Worm (Caenorhabditis elegans) whole organism, late embryonic: Measurements from ENCODE around the gene T19H12.3.

ENCODE experiments used
- ama-1 ChIP-seq: fragments of 150-350 bp; optimal IDR thresholded peaks from 2 replicates; lab custom pipeline; 2014
- che-1 ChIP-seq: sonication (generic microtip); optimal IDR thresholded peaks from 2 replicates; lab custom pipeline; 2016; ENCODE audit warnings: mild to moderate bottlenecking, missing genetic modification characterization, missing compliant biosample characterization
- dmd-4 ChIP-seq: sonication (generic microtip); optimal IDR thresholded peaks from 2 replicates; lab custom pipeline; 2016; ENCODE audit warnings: borderline replicate concordance, missing genetic modification characterization, missing compliant biosample characterization
- elt-2 ChIP-seq: sonication (generic microtip); optimal IDR thresholded peaks from 2 replicates; lab custom pipeline; 2016; ENCODE audit warnings: missing genetic modification reagents, missing genetic modification characterization, missing compliant biosample characterization
- elt-4 ChIP-seq: sonication (generic microtip); optimal IDR thresholded peaks from 2 replicates; lab custom pipeline; 2016; ENCODE audit warnings: missing genetic modification characterization, missing compliant biosample characterization
- lin-11 ChIP-seq: fragments of 200-800 bp; sonication (Bioruptor generic); optimal IDR thresholded peaks from 2 replicates; lab custom pipeline; 2018; ENCODE audit warnings: mild to moderate bottlenecking, missing genetic modification characterization, missing compliant biosample characterization
- nfya-1 ChIP-seq: sonication (generic microtip); optimal IDR thresholded peaks from 2 replicates; lab custom pipeline; 2017; ENCODE audit warnings: missing genetic modification characterization, mild to moderate bottlenecking, missing compliant biosample characterization, antibody characterized with exemption, moderate library complexity
- pag-3 ChIP-seq: sonication (generic microtip); optimal IDR thresholded peaks from 2 replicates; lab custom pipeline; 2016; ENCODE audit warnings: missing compliant biosample characterization, missing genetic modification characterization, borderline replicate concordance
- rnt-1 ChIP-seq: sonication (generic microtip); optimal IDR thresholded peaks from 2 replicates; lab custom pipeline; 2016; ENCODE audit warnings: missing genetic modification characterization, missing compliant biosample characterization
- syd-9 ChIP-seq: sonication (generic microtip); optimal IDR thresholded peaks from 2 replicates; lab custom pipeline; 2016; ENCODE audit warnings: mild to moderate bottlenecking, missing genetic modification characterization, moderate library complexity, missing compliant biosample characterization
- tbx-2 ChIP-seq: sonication (generic microtip); optimal IDR thresholded peaks from 2 replicates; lab custom pipeline; 2016; ENCODE audit warnings: missing genetic modification characterization, missing compliant biosample characterization

- no peak for TF ChIP-seq rnt-1 (tag; lab: Kevin White, UChicago)
- TF ChIP-seq elt-2 (tag; lab: Kevin White, UChicago), result no peak
- no peak for TF ChIP-seq lin-11 (tag; lab: Kevin White, UChicago)
- TF ChIP-seq ama-1 (lab: Kevin White, UChicago), result no peak
- TF ChIP-seq che-1 (tag; lab: Kevin White, UChicago), result no peak
- no peak for TF ChIP-seq pag-3
- TF ChIP-seq elt-4 (tag; lab: Kevin White, UChicago), result no peak
- TF ChIP-seq nfya-1, result no peak
- no peak for TF ChIP-seq syd-9 (tag; lab: Kevin White, UChicago)
- TF ChIP-seq dmd-4, result no peak
- TF ChIP-seq tbx-2 (tag; lab: Kevin White, UChicago), result no peak
Measured at ce11 chrV:4881377-4881776, 4.1 kb upstream of the T19H12.3 start, which contains the start of gene str-32.
